Worm (Caenorhabditis elegans): ENCODE results near the gene ubc-9.

The ubc-9 gene

DNA sequence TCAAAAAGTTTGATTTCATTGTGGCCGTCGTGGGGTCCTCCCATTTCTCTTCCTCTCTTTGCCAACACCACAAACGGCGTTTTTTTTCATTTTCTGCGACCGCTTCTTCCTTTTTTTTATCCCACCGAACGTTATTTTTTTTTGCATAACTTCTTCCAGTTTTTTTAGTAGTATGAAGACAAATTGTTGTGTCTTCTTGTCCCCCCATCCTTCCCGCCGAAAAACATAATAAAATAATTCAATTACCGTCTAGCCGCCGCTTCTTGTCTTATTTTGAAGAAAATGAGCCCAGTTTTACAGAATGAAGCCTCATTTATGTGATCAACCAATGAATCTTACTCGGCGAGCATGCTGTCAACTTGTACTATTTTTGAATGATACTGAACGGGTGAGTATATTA, 18.4 kb downstream of the ubc-9 start, which contains the start of gene F29B9.12:
Gene F29B9.12, plus strand, starts transcription at position 301 of the 400 bp plus-strand sequence.
- no peak for TF ChIP-seq him-1 (tag; optimal IDR thresholded peaks at IDR 0.05)

DNA sequence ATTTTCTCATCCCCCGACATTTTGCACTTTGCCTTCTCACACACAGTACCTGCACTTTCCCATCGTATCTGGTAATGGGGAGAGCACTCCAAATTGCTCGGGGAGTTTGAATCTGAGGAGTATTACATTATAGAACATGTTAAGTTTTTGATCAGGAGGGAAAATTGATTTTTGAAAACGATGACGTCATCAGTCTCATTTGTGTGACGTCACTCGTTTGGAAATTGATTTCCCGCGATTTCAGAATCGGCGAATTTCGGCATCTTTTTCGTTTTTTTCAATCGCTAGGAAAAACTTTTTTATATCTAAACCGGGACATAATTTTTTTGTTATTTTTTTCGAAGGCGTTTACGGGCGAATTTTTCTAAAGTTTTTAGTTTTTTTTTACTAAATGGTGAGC, 22.5 kb downstream of the ubc-9 start:
- TF ChIP-seq him-1 (tag; optimal IDR thresholded peaks at IDR 0.05) (no peak), dao-5 (tag; optimal IDR thresholded peaks at IDR 0.05) (no peak), W03F9.2 (tag; optimal IDR thresholded peaks at IDR 0.05) (no peak)

DNA sequence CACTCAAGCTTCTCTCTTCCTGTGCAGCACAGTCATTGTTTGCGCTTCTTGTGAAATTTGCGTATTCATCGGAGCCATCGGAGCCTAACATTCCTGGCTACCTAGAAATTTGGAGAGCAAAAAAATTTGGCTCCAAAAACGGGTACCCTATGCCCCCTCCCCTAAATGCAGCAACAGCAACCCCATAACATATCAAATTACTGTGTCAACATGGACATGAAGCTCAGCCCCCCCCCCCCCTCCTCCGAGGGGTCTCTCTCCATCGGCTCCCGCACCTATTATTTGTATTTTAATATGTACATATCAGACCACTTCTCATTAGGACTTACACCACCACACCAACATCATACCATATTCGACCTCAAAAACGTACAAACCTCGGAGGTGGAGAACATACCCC, 23.5 kb downstream of the ubc-9 start:
- TF ChIP-seq dao-5 (tag; optimal IDR thresholded peaks at IDR 0.05) (no peak), W03F9.2 (tag; optimal IDR thresholded peaks at IDR 0.05) (no peak), him-1 (tag; optimal IDR thresholded peaks at IDR 0.05) (no peak)

DNA sequence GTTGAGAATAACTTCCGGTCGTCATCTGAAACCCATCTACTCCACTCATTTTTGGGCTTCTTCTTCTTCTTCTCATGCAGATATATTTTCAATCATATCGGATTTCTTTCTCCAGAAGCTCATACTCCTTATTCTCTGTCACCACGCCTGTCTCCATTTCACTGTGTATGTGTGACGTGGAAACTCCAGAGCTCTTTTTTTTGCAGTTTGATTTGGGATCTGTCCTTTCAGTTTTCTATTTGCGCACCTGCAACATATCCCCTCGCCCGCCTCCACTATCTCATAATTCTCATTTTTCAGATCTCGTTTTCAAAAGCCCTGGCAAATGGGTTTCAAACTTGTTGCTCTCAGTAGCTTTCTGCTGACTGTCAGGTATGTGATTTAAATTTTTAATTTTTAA, 27.9 kb downstream of the ubc-9 start, which contains the start of gene kin-36:
Gene kin-36, plus strand, starts transcription at position 301 of the 400 bp plus-strand sequence.
- TF ChIP-seq W03F9.2 (tag; optimal IDR thresholded peaks at IDR 0.05) (no peak), dao-5 (tag; optimal IDR thresholded peaks at IDR 0.05) (no peak)

DNA sequence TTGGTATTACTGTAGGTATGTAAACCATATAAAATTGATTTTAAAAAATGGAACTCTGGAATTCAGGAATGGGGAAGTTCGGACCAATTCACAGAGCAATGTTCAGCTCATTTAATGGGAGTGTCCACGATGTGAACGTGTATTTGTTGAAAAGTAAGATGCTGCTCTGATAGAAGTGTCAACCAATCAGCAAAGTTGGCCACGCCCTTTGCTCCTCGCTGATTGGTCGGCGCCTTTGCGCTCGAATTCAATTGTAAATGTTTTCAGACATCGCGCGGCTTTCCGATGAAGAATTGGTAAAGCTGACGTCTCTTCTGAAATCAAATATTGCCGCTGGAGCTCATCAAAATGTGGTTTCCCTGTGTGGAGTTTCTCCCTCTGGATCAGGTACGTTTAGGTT, 32.3 kb downstream of the ubc-9 start:
- TF ChIP-seq him-1 (tag; optimal IDR thresholded peaks at IDR 0.05) (no peak), W03F9.2 (tag; optimal IDR thresholded peaks at IDR 0.05) (no peak), dao-5 (tag; optimal IDR thresholded peaks at IDR 0.05) (no peak)

DNA sequence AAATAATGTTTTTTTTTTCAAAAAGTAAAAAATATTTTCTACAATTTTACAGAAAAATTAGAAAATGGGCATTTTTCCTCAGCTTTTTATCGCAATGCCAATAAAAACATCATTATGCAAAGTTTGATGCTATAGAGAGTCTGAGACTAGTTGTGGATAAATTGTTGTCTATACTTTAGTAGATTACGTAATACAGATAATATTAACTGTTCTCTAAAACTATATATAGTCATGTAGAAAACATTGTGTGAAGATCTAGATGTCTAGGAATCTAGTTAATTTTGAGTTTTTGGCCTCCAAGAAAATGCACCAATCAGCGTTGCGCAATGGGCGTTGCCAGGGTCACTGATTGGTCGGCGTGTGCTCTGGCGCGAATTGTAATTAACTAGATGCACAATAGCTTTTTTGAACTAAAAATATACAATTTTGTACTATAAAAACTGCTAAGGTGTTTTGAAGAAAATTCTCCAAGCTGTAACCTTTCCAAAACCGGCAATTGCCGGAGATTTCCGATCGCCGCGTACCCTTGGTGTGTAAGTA, 35.5 kb downstream of the ubc-9 start:
- TF ChIP-seq W03F9.2 (tag; optimal IDR thresholded peaks at IDR 0.05): no peak
- TF ChIP-seq him-1 (tag; optimal IDR thresholded peaks at IDR 0.05): no peak
- TF ChIP-seq dao-5 (tag; optimal IDR thresholded peaks at IDR 0.05): no peak

DNA sequence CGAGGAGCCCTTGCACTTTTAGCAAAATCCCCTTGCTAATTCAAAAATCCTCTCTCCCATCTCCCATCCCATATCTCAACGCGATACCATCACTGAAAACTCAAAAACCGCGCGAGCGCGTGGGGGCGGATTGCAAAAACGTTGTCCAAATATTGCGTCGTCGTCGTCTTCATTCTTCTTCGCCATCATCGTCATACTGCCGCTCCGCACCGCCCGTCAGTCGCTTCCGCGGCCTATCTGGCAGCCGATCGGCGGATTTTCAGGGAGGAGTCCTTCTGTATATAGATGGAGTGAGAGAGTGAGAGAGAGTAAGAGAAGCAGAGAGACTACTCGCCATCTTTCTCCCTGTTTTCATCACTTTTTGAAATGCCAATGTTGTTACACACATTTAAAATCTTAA, 36.1 kb downstream of the ubc-9 start:
- TF ChIP-seq W03F9.2 (tag; optimal IDR thresholded peaks at IDR 0.05) (no peak), dao-5 (tag; optimal IDR thresholded peaks at IDR 0.05) (no peak), him-1 (tag; optimal IDR thresholded peaks at IDR 0.05) (no peak)

DNA sequence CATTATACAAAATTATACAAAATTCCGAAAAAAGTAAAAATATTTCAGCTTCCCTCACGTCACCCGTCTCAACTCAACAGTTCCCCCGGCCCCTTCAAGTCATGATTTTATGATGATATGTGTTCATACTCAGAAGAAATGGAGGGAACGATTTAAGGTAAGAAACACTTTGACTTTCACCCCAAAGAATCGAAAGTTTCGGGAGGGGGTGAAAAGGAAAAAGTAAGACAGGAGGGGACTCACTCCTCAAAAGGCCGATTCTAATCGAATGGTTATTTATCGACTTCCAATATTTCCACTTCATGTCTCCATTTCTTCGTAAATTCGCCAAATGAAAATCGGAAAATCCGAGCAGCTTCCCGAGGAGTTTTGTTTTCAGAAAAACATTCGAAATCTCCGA, 37.4 kb downstream of the ubc-9 start, which contains the start of gene bus-4:
Gene bus-4, plus strand, starts transcription at position 49 of the 400 bp plus-strand sequence.
- TF ChIP-seq dao-5 (tag; optimal IDR thresholded peaks at IDR 0.05): no peak
- no peak for TF ChIP-seq W03F9.2 (tag; optimal IDR thresholded peaks at IDR 0.05)
- no peak for TF ChIP-seq him-1 (tag; optimal IDR thresholded peaks at IDR 0.05)

DNA sequence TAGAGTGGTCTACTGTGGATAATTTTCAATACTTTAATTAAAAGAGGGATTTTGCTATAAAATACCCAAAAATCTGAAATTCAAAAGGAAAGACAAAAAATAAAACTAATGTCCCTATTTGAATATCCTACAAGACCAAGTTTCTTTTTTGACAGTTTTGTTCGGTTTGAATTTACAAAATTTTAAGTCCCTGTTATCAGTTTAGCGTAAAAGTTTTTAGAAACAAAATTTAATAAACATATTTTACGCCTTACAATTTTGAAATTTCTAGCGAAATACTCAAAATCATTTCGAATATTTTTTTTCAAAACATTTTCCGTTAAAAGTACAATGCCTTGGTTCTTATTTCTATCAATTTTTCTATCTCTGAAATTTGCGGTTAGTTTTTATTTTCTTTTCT, 41.6 kb downstream of the ubc-9 start, which contains the start of gene spe-51:
Gene spe-51, plus strand, starts transcription at position 301 of the 400 bp plus-strand sequence.
- TF ChIP-seq dao-5 (tag; optimal IDR thresholded peaks at IDR 0.05) (no peak), W03F9.2 (tag; optimal IDR thresholded peaks at IDR 0.05) (no peak), him-1 (tag; optimal IDR thresholded peaks at IDR 0.05) (no peak)
